Worm (Caenorhabditis elegans): ENCODE measurements around the gene lro-1.
A peak's percentile ranks its signal among the peaks of the same experiment; 100 is the strongest.

The lro-1 gene

ce11 chrX:6280998-6281397 is 9.1 kb downstream of the lro-1 start (continued):
- TF ChIP-seq sea-2 (GFP tag; optimal IDR thresholded peaks at IDR 0.05) (no peak), nhr-237 (tag; optimal IDR thresholded peaks at IDR 0.05) (no peak), mml-1 (tag; optimal IDR thresholded peaks at IDR 0.05) (no peak), hmg-11 (tag; optimal IDR thresholded peaks at IDR 0.05) (no peak), lsy-12 (tag; optimal IDR thresholded peaks at IDR 0.05) (no peak), nhr-76 (tag; optimal IDR thresholded peaks at IDR 0.05) (no peak), ztf-11 (tag; optimal IDR thresholded peaks at IDR 0.05) (no peak), snpc-4 (tag; optimal IDR thresholded peaks at IDR 0.05) (no peak), eor-1 (tag; optimal IDR thresholded peaks at IDR 0.05) (no peak), nhr-12 (tag; optimal IDR thresholded peaks at IDR 0.05) (no peak)

- no peak for TF ChIP-seq daf-12 (tag; optimal IDR thresholded peaks at IDR 0.05)
- TF ChIP-seq unc-62 (GFP tag; optimal IDR thresholded peaks at IDR 0.05) = no peak
- no peak for TF ChIP-seq nhr-11 (tag; optimal IDR thresholded peaks at IDR 0.05)
- TF ChIP-seq mml-1 (tag; optimal IDR thresholded peaks at IDR 0.05) = no peak
- no peak for TF ChIP-seq sea-2 (GFP tag; optimal IDR thresholded peaks at IDR 0.05)
- TF ChIP-seq fos-1 (tag; optimal IDR thresholded peaks at IDR 0.05) = no peak
- TF ChIP-seq ama-1 (optimal IDR thresholded peaks at IDR 0.05) = no peak
- no peak for TF ChIP-seq ztf-11 (tag; optimal IDR thresholded peaks at IDR 0.05)
- TF ChIP-seq skn-1 (tag; optimal IDR thresholded peaks at IDR 0.05) = no peak
- TF ChIP-seq tbx-2 (tag; optimal IDR thresholded peaks at IDR 0.05) = peak; percentile 31
- TF ChIP-seq ceh-16 (tag; optimal IDR thresholded peaks at IDR 0.05) = no peak
- TF ChIP-seq ZK546.5 (tag; optimal IDR thresholded peaks at IDR 0.05) = no peak
- no peak for TF ChIP-seq pha-4 (tag; optimal IDR thresholded peaks at IDR 0.05)
- no peak for TF ChIP-seq nhr-77 (tag; optimal IDR thresholded peaks at IDR 0.05)
- TF ChIP-seq ceh-28 (tag; optimal IDR thresholded peaks at IDR 0.05) = no peak
- TF ChIP-seq aly-2 (tag; optimal IDR thresholded peaks at IDR 0.05) = no peak
- TF ChIP-seq ztf-4 (tag; optimal IDR thresholded peaks at IDR 0.05) = no peak
- no peak for TF ChIP-seq R02D3.7 (tag; optimal IDR thresholded peaks at IDR 0.05)
- no peak for TF ChIP-seq snpc-4 (tag; optimal IDR thresholded peaks at IDR 0.05)
- TF ChIP-seq hmg-11 (tag; optimal IDR thresholded peaks at IDR 0.05) = peak; percentile 0
- TF ChIP-seq fkh-10 (GFP tag; optimal IDR thresholded peaks at IDR 0.05) = no peak
- no peak for TF ChIP-seq egl-5 (tag; optimal IDR thresholded peaks at IDR 0.05)
- no peak for TF ChIP-seq lin-15B (tag; optimal IDR thresholded peaks at IDR 0.05)
- TF ChIP-seq nhr-25 (tag; optimal IDR thresholded peaks at IDR 0.05) = peak; percentile 49
- TF ChIP-seq nhr-67 (tag; optimal IDR thresholded peaks at IDR 0.05) = no peak
- TF ChIP-seq nhr-12 (tag; optimal IDR thresholded peaks at IDR 0.05) = no peak
- TF ChIP-seq elt-3 (tag; optimal IDR thresholded peaks at IDR 0.05) = no peak
- TF ChIP-seq fkh-2 (tag; optimal IDR thresholded peaks at IDR 0.05) = no peak
- peak; percentile 12 for TF ChIP-seq nhr-23 (tag; optimal IDR thresholded peaks at IDR 0.05)
- no peak for TF ChIP-seq lsy-12 (tag; optimal IDR thresholded peaks at IDR 0.05)
- peak; percentile 24 for TF ChIP-seq elt-2 (tag; optimal IDR thresholded peaks at IDR 0.05)
- TF ChIP-seq jun-1 (tag; optimal IDR thresholded peaks at IDR 0.05) = no peak
- TF ChIP-seq ceh-9 (tag; optimal IDR thresholded peaks at IDR 0.05) = no peak
- TF ChIP-seq elt-1 (tag; optimal IDR thresholded peaks at IDR 0.05) = no peak
- TF ChIP-seq zag-1 (tag; optimal IDR thresholded peaks at IDR 0.05) = no peak
- TF ChIP-seq pqm-1 (tag; optimal IDR thresholded peaks at IDR 0.05) = no peak
- no peak for TF ChIP-seq nhr-76 (tag; optimal IDR thresholded peaks at IDR 0.05)
- TF ChIP-seq nhr-28 (tag; optimal IDR thresholded peaks at IDR 0.05) = no peak
- TF ChIP-seq nhr-43 (tag; optimal IDR thresholded peaks at IDR 0.05; ENCODE audit: poor library complexity, severe bottlenecking) = peak; percentile 56
These were observed 14.3 kb downstream of the lro-1 start for ce11 chrX:6286154-6286553.

ce11 chrX:6289038-6289437 is 17.1 kb downstream of the lro-1 start:
- no peak for TF ChIP-seq zag-1 (tag; optimal IDR thresholded peaks at IDR 0.05)
- no peak for TF ChIP-seq egl-27 (tag; optimal IDR thresholded peaks at IDR 0.05)
- TF ChIP-seq nhr-12 (tag; optimal IDR thresholded peaks at IDR 0.05) = no peak
- TF ChIP-seq nhr-11 (tag; optimal IDR thresholded peaks at IDR 0.05) = no peak
- no peak for TF ChIP-seq ceh-16 (tag; optimal IDR thresholded peaks at IDR 0.05)
- TF ChIP-seq hmg-11 (tag; optimal IDR thresholded peaks at IDR 0.05) = no peak
- no peak for TF ChIP-seq nfya-1 (tag; optimal IDR thresholded peaks at IDR 0.05; ENCODE audit: insufficient read depth)
- TF ChIP-seq egl-5 (tag; optimal IDR thresholded peaks at IDR 0.05) = no peak
- TF ChIP-seq jun-1 (tag; optimal IDR thresholded peaks at IDR 0.05) = no peak
- no peak for TF ChIP-seq eor-1 (tag; optimal IDR thresholded peaks at IDR 0.05)
- TF ChIP-seq tbx-2 (tag; optimal IDR thresholded peaks at IDR 0.05) = no peak
- TF ChIP-seq ZK546.5 (tag; optimal IDR thresholded peaks at IDR 0.05) = no peak
- no peak for TF ChIP-seq nhr-28 (tag; optimal IDR thresholded peaks at IDR 0.05)
- no peak for TF ChIP-seq nhr-77 (tag; optimal IDR thresholded peaks at IDR 0.05)
- TF ChIP-seq aly-2 (tag; optimal IDR thresholded peaks at IDR 0.05) = no peak
- TF ChIP-seq ceh-28 (tag; optimal IDR thresholded peaks at IDR 0.05) = no peak
- no peak for TF ChIP-seq ama-1 (optimal IDR thresholded peaks at IDR 0.05)

All from whole organism, L3 larva.